Fruit fly (Drosophila melanogaster): ENCODE data around the gene Ugt36A1.

Ugt36A1 gene

DNA sequence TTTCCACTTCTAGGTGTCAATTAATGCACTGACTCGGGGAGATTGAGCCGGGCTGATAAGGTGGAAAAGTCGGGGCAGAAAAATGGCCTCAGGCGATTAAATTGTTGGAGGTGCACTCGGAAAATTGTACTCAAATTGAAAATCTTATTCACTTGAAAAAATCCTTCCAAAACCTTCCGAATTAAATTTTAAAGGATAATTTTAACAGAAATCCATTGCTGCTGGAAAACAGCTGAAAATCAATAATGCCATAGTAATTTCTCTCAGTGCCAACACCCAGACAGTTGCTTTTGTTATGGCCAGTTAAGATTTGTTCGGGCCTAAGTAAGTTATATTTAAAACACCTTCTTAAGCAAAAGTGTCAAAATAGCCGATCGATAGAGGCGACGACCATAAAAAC lies 18.1 kb upstream of the Ugt36A1 start (continued):
- no peak for TF ChIP-seq CG11093 (GFP tag; IDR thresholded peaks at IDR 0.05)
- TF ChIP-seq CG11696 (GFP tag; IDR thresholded peaks at IDR 0.05) = no peak
- peak; percentile 80 for TF ChIP-seq CG10959 (GFP tag; IDR thresholded peaks at IDR 0.05)
- peak; percentile 30 for TF ChIP-seq Side (GFP tag; optimal IDR thresholded peaks at IDR 0.05)
- no peak for TF ChIP-seq CG17385 (GFP tag; optimal IDR thresholded peaks at IDR 0.05)
- TF ChIP-seq CG6791 (GFP tag; IDR thresholded peaks at IDR 0.05; ENCODE audit: partially characterized antibody) = no peak
- no peak for TF ChIP-seq Ptx1 (GFP tag; IDR thresholded peaks at IDR 0.05)
- TF ChIP-seq ap (GFP tag; IDR thresholded peaks at IDR 0.05) = no peak
- TF ChIP-seq inv (GFP tag; IDR thresholded peaks at IDR 0.05; ENCODE audit: partially characterized antibody) = no peak
- no peak for TF ChIP-seq CG18619 (GFP tag; optimal IDR thresholded peaks at IDR 0.05)
- no peak for TF ChIP-seq CG12219 (GFP tag; optimal IDR thresholded peaks at IDR 0.05)
- TF ChIP-seq CG15601 (tag; optimal IDR thresholded peaks at IDR 0.05) = peak; percentile 41
- no peak for TF ChIP-seq CG6272 (GFP tag; IDR thresholded peaks at IDR 0.05)
- no peak for TF ChIP-seq HLH54F (GFP tag; optimal IDR thresholded peaks at IDR 0.05)
- TF ChIP-seq CG12391 (tag; optimal IDR thresholded peaks at IDR 0.05) = peak; percentile 30
- peak; percentile 19; the same call in 1 of the 2 replicates for TF ChIP-seq H2.0 (GFP tag; IDR thresholded peaks at IDR 0.05)
- TF ChIP-seq Ssrp (tag; optimal IDR thresholded peaks at IDR 0.05) = peak; percentile 29
- no peak for TF ChIP-seq HHEX (GFP tag; optimal IDR thresholded peaks at IDR 0.05)
- TF ChIP-seq Gug (GFP tag; IDR thresholded peaks at IDR 0.05) = no peak; the same call in 3 of the 4 replicates
- peak; percentile 26 for TF ChIP-seq CG16863 (GFP tag; optimal IDR thresholded peaks at IDR 0.05)
- no peak for TF ChIP-seq gsb (GFP tag; IDR thresholded peaks at IDR 0.05)
- peak; percentile 30 for TF ChIP-seq Antp (GFP tag; optimal IDR thresholded peaks at IDR 0.05)
- no peak for TF ChIP-seq fd64A (GFP tag; optimal IDR thresholded peaks at IDR 0.05)
- peak; percentile 30 for TF ChIP-seq lilli (GFP tag; optimal IDR thresholded peaks at IDR 0.05)
- TF ChIP-seq CG15011 (GFP tag; optimal IDR thresholded peaks at IDR 0.05) = no peak
- no peak for TF ChIP-seq Usf (GFP tag; optimal IDR thresholded peaks at IDR 0.05)
- no peak for TF ChIP-seq salm (tag; optimal IDR thresholded peaks at IDR 0.05)
- no peak for TF ChIP-seq CTCF (GFP tag; optimal IDR thresholded peaks at IDR 0.05)
- no peak for TF ChIP-seq Trl (optimal IDR thresholded peaks at IDR 0.05)
- TF ChIP-seq Trl (GFP tag; optimal IDR thresholded peaks at IDR 0.05) = peak; percentile 26
- no peak for TF ChIP-seq CG14860 (GFP tag; IDR thresholded peaks at IDR 0.05; ENCODE audit: partially characterized antibody)
- peak; percentile 55 for TF ChIP-seq nmo (GFP tag; optimal IDR thresholded peaks at IDR 0.05)
- TF ChIP-seq Lpt (GFP tag; optimal IDR thresholded peaks at IDR 0.05) = no peak
- TF ChIP-seq chn (GFP tag; optimal IDR thresholded peaks at IDR 0.05) = peak; percentile 16
- TF ChIP-seq CG4404 (GFP tag; IDR thresholded peaks at IDR 0.05) = peak; percentile 47
- peak; percentile 36 for TF ChIP-seq CG30431 (GFP tag; optimal IDR thresholded peaks at IDR 0.05)
- TF ChIP-seq bsh (GFP tag; optimal IDR thresholded peaks at IDR 0.05) = peak in 1 of 2 experiments; percentile 76
- TF ChIP-seq CG15696 (tag; optimal IDR thresholded peaks at IDR 0.05) = peak; percentile 69
- peak; percentile 33 for TF ChIP-seq CG11504 (tag; optimal IDR thresholded peaks at IDR 0.05)
- TF ChIP-seq CG2199 (GFP tag; IDR thresholded peaks at IDR 0.05) = 0 out of 3 replicates have a peak, but pooled peaks have one; percentile 22
- peak; percentile 37 for TF ChIP-seq pum (GFP tag; optimal IDR thresholded peaks at IDR 0.05)
- TF ChIP-seq prd (optimal IDR thresholded peaks at IDR 0.05) = no peak
- peak; percentile 78 for TF ChIP-seq prd (GFP tag; IDR thresholded peaks at IDR 0.05)
- peak; percentile 36 for TF ChIP-seq CG8388 (GFP tag; optimal IDR thresholded peaks at IDR 0.05)
- TF ChIP-seq fd3F (GFP tag; optimal IDR thresholded peaks at IDR 0.05) = no peak
- TF ChIP-seq Med (GFP tag) = peak; percentile 60
- no peak for TF ChIP-seq zfh2 (GFP tag; optimal IDR thresholded peaks at IDR 0.05)
- no peak for TF ChIP-seq Ets97D (GFP tag; optimal IDR thresholded peaks at IDR 0.05)
- TF ChIP-seq Hmx (GFP tag; optimal IDR thresholded peaks at IDR 0.05) = no peak
- peak; percentile 93 for TF ChIP-seq sens (GFP tag)
- TF ChIP-seq CG13123 (GFP tag; optimal IDR thresholded peaks at IDR 0.05) = no peak
- peak; percentile 6; the same call in 1 of the 2 replicates for TF ChIP-seq CG14667 (GFP tag; IDR thresholded peaks at IDR 0.05)
- 0 out of 3 replicates have a peak, but pooled peaks have one; percentile 34 for TF ChIP-seq CG17361 (GFP tag; IDR thresholded peaks at IDR 0.05)
